Worm (Caenorhabditis elegans) whole organism, L4 larva: ENCODE results near the gene egas-2.

ENCODE experiments used
- F10B5.3 ChIP-seq: sonication (generic microtip); optimal IDR thresholded peaks from 2 replicates; lab custom pipeline; 2016; ENCODE audit warnings: mild to moderate bottlenecking, missing genetic modification characterization, missing compliant biosample characterization
- R02D3.7 ChIP-seq: fragments of 150-350 bp; sonication (generic microtip); optimal IDR thresholded peaks from 3 replicates; lab custom pipeline; 2014; ENCODE audit warnings: missing biosample characterization, missing genetic modification characterization
- Y105C5A.15 ChIP-seq: fragments of 200-800 bp; sonication (Bioruptor generic); IDR thresholded peaks from 2 replicates; pipeline ENCODE4 v1.3.6; 2022; ENCODE audit warnings: missing genetic modification characterization, missing compliant biosample characterization
- Y48G9A.11 ChIP-seq: fragments of 200-800 bp; sonication (Bioruptor generic); IDR thresholded peaks from 2 replicates; pipeline ENCODE4 v1.3.6; 2022; ENCODE audit warnings: missing genetic modification reagents, missing genetic modification characterization, missing compliant biosample characterization
- Y5F2A.4 ChIP-seq: fragments of 200-800 bp; sonication (Bioruptor generic); optimal IDR thresholded peaks from 2 replicates; lab custom pipeline; 2018; ENCODE audit warnings: mild to moderate bottlenecking, missing genetic modification characterization, missing compliant biosample characterization
- Y75B8A.6 ChIP-seq: fragments of 200-800 bp; sonication (Bioruptor generic); IDR thresholded peaks from 2 replicates; pipeline ENCODE4 v1.3.6; 2022; ENCODE audit warnings: missing genetic modification reagents, missing genetic modification characterization, missing compliant biosample characterization
- ZK546.5 ChIP-seq, 2 experiments: sonication (generic microtip); optimal IDR thresholded peaks; 2 replicates each; lab custom pipeline; 2017; ENCODE audit warnings: missing biosample characterization in 2 of 2, missing genetic modification characterization in 2 of 2
- aha-1 ChIP-seq: fragments of 150-350 bp; peaks from one replicate; lab custom pipeline; 2014; ENCODE audit warnings: missing biosample characterization, missing genetic modification characterization
- ama-1 ChIP-seq: fragments of 150-350 bp; optimal IDR thresholded peaks from 2 replicates; lab custom pipeline; 2014; ENCODE audit warnings: inconsistent platforms, mixed read lengths
- ceh-28 ChIP-seq: fragments of 150-350 bp; optimal IDR thresholded peaks from 2 replicates; lab custom pipeline; 2014; ENCODE audit warnings: missing biosample characterization, missing genetic modification reagents, missing genetic modification characterization
- ces-1 ChIP-seq: fragments of 150-350 bp; sonication (generic microtip); optimal IDR thresholded peaks from 4 replicates; lab custom pipeline; 2014; ENCODE audit warnings: missing biosample characterization, missing genetic modification reagents, missing genetic modification characterization
- cey-2 ChIP-seq: sonication (generic microtip); optimal IDR thresholded peaks from 3 replicates; lab custom pipeline; 2017; ENCODE audit warnings: missing genetic modification characterization, mild to moderate bottlenecking, missing compliant biosample characterization, antibody characterized with exemption, borderline replicate concordance; ENCODE audit not compliant: insufficient read depth
- daf-12 ChIP-seq: fragments of 150-350 bp; optimal IDR thresholded peaks from 2 replicates; lab custom pipeline; 2014; ENCODE audit warnings: missing biosample characterization, missing genetic modification reagents, missing genetic modification characterization
- daf-19 ChIP-seq: fragments of 200-800 bp; sonication (Bioruptor generic); conservative IDR thresholded peaks from 2 replicates; pipeline ENCODE4 v1.3.6; 2022; ENCODE audit warnings: missing genetic modification characterization, missing compliant biosample characterization
- dmd-6 ChIP-seq: fragments of 200-800 bp; sonication (Bioruptor generic); IDR thresholded peaks from 2 replicates; pipeline ENCODE4 v1.3.6; 2022; ENCODE audit warnings: missing genetic modification reagents, missing genetic modification characterization, missing compliant biosample characterization
- egl-43 ChIP-seq: fragments of 200-800 bp; sonication (Bioruptor generic); IDR thresholded peaks from 2 replicates; pipeline ENCODE4 v1.3.6; 2022; ENCODE audit warnings: missing genetic modification reagents, missing genetic modification characterization, missing compliant biosample characterization
- fos-1 ChIP-seq: fragments of 150-350 bp; optimal IDR thresholded peaks from 2 replicates; lab custom pipeline; 2014; ENCODE audit warnings: missing biosample characterization, missing genetic modification characterization
- hif-1 ChIP-seq, 2 experiments: sonication (generic microtip); optimal IDR thresholded peaks; 2 replicates each; lab custom pipeline; 2016 to 2017; ENCODE audit warnings: missing compliant biosample characterization in 2 of 2, missing genetic modification characterization in 2 of 2, missing genetic modification reagents in 2 of 2, missing genotype in 2 of 2, mild to moderate bottlenecking in 1 of 2
- hlh-11 ChIP-seq: fragments of 200-800 bp; sonication (Bioruptor generic); optimal IDR thresholded peaks from 2 replicates; lab custom pipeline; 2018; ENCODE audit warnings: mild to moderate bottlenecking, missing genetic modification characterization, missing compliant biosample characterization
- hmg-1.1 ChIP-seq: fragments of 200-800 bp; sonication (Bioruptor generic); IDR thresholded peaks from 2 replicates; pipeline ENCODE4 v1.3.6; 2022; ENCODE audit warnings: missing genetic modification reagents, missing genetic modification characterization, missing compliant biosample characterization
- lin-1 ChIP-seq: fragments of 200-800 bp; sonication (Bioruptor generic); IDR thresholded peaks from 2 replicates; pipeline ENCODE4 v1.3.6; 2022; ENCODE audit warnings: missing genetic modification reagents, missing genetic modification characterization, missing compliant biosample characterization
- lin-13 ChIP-seq: fragments of 150-350 bp; optimal IDR thresholded peaks from 2 replicates; lab custom pipeline; 2014; ENCODE audit warnings: missing biosample characterization, missing genetic modification reagents, missing genetic modification characterization
- lin-15B ChIP-seq: fragments of 150-350 bp; sonication (generic microtip); optimal IDR thresholded peaks from 3 replicates; lab custom pipeline; 2014; ENCODE audit warnings: missing biosample characterization, missing genetic modification characterization
- lin-29 ChIP-seq: fragments of 200-800 bp; sonication (Bioruptor generic); IDR thresholded peaks from 2 replicates; pipeline ENCODE4 v1.3.6; 2022; ENCODE audit warnings: missing genetic modification reagents, missing genetic modification characterization, missing compliant biosample characterization
- lin-38 ChIP-seq: fragments of 200-800 bp; sonication (Bioruptor generic); IDR thresholded peaks from 2 replicates; pipeline ENCODE4 v1.3.6; 2022; ENCODE audit warnings: missing genetic modification reagents, missing genetic modification characterization, missing compliant biosample characterization
- lsy-2 ChIP-seq, 2 experiments: fragments of 150-350 bp in 1 of 2; sonication (generic microtip) in 1 of 2; optimal IDR thresholded peaks; 2 replicates each; lab custom pipeline; 2014 to 2017; ENCODE audit warnings: missing biosample characterization in 2 of 2, missing genetic modification characterization in 2 of 2
- madf-5 ChIP-seq, 2 experiments: fragments of 200-800 bp; sonication (Bioruptor generic); IDR thresholded peaks; 2 replicates each; pipeline ENCODE4 v1.3.6; 2022; ENCODE audit warnings: missing compliant biosample characterization in 2 of 2, missing genetic modification characterization in 2 of 2
- madf-9 ChIP-seq: fragments of 200-800 bp; sonication (Bioruptor generic); conservative IDR thresholded peaks from 2 replicates; pipeline ENCODE4 v1.3.6; 2022; ENCODE audit warnings: missing genetic modification reagents, missing genetic modification characterization, missing compliant biosample characterization
- mdl-1 ChIP-seq, 2 experiments: fragments of 150-350 bp in 1 of 2; sonication (generic microtip) in 1 of 2; optimal IDR thresholded peaks; 2 replicates each; lab custom pipeline; 2014 to 2017; ENCODE audit warnings: missing biosample characterization in 2 of 2, missing genetic modification characterization in 2 of 2
- mdt-29 ChIP-seq: fragments of 200-800 bp; sonication (Bioruptor generic); IDR thresholded peaks from 2 replicates; pipeline ENCODE4 v1.3.6; 2022; ENCODE audit warnings: missing genetic modification reagents, missing genetic modification characterization, missing compliant biosample characterization
- mes-2 ChIP-seq: sonication (generic microtip); optimal IDR thresholded peaks from 2 replicates; lab custom pipeline; 2016; ENCODE audit warnings: missing genotype, mild to moderate bottlenecking, missing genetic modification characterization, missing compliant biosample characterization; ENCODE audit not compliant: poor library complexity, severe bottlenecking
- mxl-2 ChIP-seq: fragments of 200-800 bp; sonication (Bioruptor generic); conservative IDR thresholded peaks from 2 replicates; pipeline ENCODE4 v1.3.6; 2022; ENCODE audit warnings: missing genetic modification reagents, missing genetic modification characterization, missing compliant biosample characterization
- nhr-10 ChIP-seq: fragments of 150-350 bp; optimal IDR thresholded peaks from 2 replicates; lab custom pipeline; 2014; ENCODE audit warnings: missing biosample characterization, missing genetic modification characterization
- nhr-11 ChIP-seq: fragments of 150-350 bp; optimal IDR thresholded peaks from 2 replicates; lab custom pipeline; 2014; ENCODE audit warnings: missing biosample characterization, missing genetic modification characterization
- nhr-25 ChIP-seq: sonication (generic microtip); optimal IDR thresholded peaks from 2 replicates; lab custom pipeline; 2017; ENCODE audit warnings: missing genetic modification characterization, mild to moderate bottlenecking, missing compliant biosample characterization, antibody characterized with exemption, moderate library complexity, borderline replicate concordance; ENCODE audit not compliant: insufficient read depth
- nhr-28 ChIP-seq: fragments of 150-350 bp; optimal IDR thresholded peaks from 2 replicates; lab custom pipeline; 2014; ENCODE audit warnings: missing biosample characterization, missing genetic modification characterization
- nhr-77 ChIP-seq: fragments of 150-350 bp; optimal IDR thresholded peaks from 2 replicates; lab custom pipeline; 2014; ENCODE audit warnings: missing biosample characterization, missing genetic modification characterization
- pha-4 ChIP-seq, 2 experiments: fragments of 150-350 bp in 1 of 2; fragments of 200-800 bp in 1 of 2; sonication (Bioruptor generic) in 1 of 2; IDR thresholded peaks in 1 of 2; optimal IDR thresholded peaks in 1 of 2; 2 replicates each; pipeline versions ENCODE4 v1.3.6 to Lab custom; 2014 to 2022; ENCODE audit warnings: missing genetic modification characterization in 2 of 2, missing genetic modification reagents in 2 of 2, missing biosample characterization in 1 of 2, missing compliant biosample characterization in 1 of 2
- php-3 ChIP-seq: fragments of 200-800 bp; sonication (Bioruptor generic); IDR thresholded peaks from 2 replicates; pipeline ENCODE4 v1.3.6; 2022; ENCODE audit warnings: missing genetic modification reagents, missing genetic modification characterization, missing compliant biosample characterization
- pqm-1 ChIP-seq: sonication (generic microtip); optimal IDR thresholded peaks from 2 replicates; lab custom pipeline; 2017; ENCODE audit warnings: missing biosample characterization, missing genetic modification characterization
- rbr-2 ChIP-seq: sonication (generic microtip); optimal IDR thresholded peaks from 2 replicates; lab custom pipeline; 2016; ENCODE audit warnings: missing genotype, missing genetic modification characterization, missing compliant biosample characterization
- saeg-2 ChIP-seq: fragments of 200-800 bp; sonication (Bioruptor generic); IDR thresholded peaks from 2 replicates; pipeline ENCODE4 v1.3.6; 2022; ENCODE audit warnings: missing genetic modification reagents, missing genetic modification characterization, missing compliant biosample characterization
- set-16 ChIP-seq: fragments of 200-800 bp; sonication (Bioruptor generic); IDR thresholded peaks from 2 replicates; pipeline ENCODE4 v1.3.6; 2022; ENCODE audit warnings: missing genetic modification reagents, missing genetic modification characterization, missing compliant biosample characterization
- spr-1 ChIP-seq: sonication (generic microtip); optimal IDR thresholded peaks from 2 replicates; lab custom pipeline; 2016; ENCODE audit warnings: mild to moderate bottlenecking, missing genetic modification characterization, missing compliant biosample characterization
- spr-3 ChIP-seq: fragments of 200-800 bp; sonication (Bioruptor generic); optimal IDR thresholded peaks from 2 replicates; lab custom pipeline; 2018; ENCODE audit warnings: mild to moderate bottlenecking, missing genetic modification characterization, missing compliant biosample characterization
- tag-97 ChIP-seq: fragments of 200-800 bp; sonication (Bioruptor generic); IDR thresholded peaks from 2 replicates; pipeline ENCODE4 v1.3.6; 2022; ENCODE audit warnings: missing genetic modification characterization, missing compliant biosample characterization
- tra-1 ChIP-seq: fragments of 200-800 bp; sonication (Bioruptor generic); IDR thresholded peaks from 2 replicates; pipeline ENCODE4 v1.3.6; 2022; ENCODE audit warnings: missing genetic modification reagents, missing genetic modification characterization, missing compliant biosample characterization
- unc-130 ChIP-seq: sonication (generic microtip); optimal IDR thresholded peaks from 2 replicates; lab custom pipeline; 2016; ENCODE audit warnings: missing genetic modification reagents, missing genetic modification characterization, missing compliant biosample characterization
- vab-7 ChIP-seq: fragments of 200-800 bp; sonication (Bioruptor generic); IDR thresholded peaks from 2 replicates; pipeline ENCODE4 v1.3.6; 2022; ENCODE audit warnings: missing genetic modification reagents, missing genetic modification characterization, missing compliant biosample characterization
- zfp-2 ChIP-seq: sonication (generic microtip); optimal IDR thresholded peaks from 2 replicates; lab custom pipeline; 2016; ENCODE audit warnings: mild to moderate bottlenecking, missing genetic modification characterization, missing compliant biosample characterization
- zip-2 ChIP-seq: fragments of 150-350 bp; optimal IDR thresholded peaks from 2 replicates; lab custom pipeline; 2014; ENCODE audit warnings: missing biosample characterization, missing genetic modification characterization

The egas-2 gene

DNA sequence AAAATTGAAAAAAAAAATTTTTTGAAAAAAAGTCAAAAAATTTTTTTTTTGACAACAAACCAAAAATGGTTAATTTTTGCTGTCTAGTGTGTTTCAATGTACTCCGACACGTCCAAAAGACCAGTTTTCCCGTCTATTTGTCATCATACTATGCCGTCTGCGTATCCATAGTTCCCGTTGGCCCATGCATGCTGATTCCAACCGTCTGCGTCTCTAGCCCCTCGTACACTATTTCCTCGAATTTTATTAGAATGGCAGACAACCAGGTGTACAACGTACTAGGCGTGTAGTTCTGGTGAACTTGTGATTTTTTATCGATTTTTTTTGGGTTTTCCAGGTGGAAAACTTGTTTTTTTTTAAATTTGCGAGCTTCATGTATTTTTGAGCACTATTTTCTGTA, 35.6 kb upstream of the egas-2 start (continued):
- no peak for TF ChIP-seq mes-2 (tag; lab: Kevin White, UChicago)
- TF ChIP-seq mdt-29 = no peak
- no peak for TF ChIP-seq spr-1 (tag; lab: Kevin White, UChicago)
- no peak for TF ChIP-seq fos-1
- TF ChIP-seq php-3 = 0 out of 2 replicates have a peak, but pooled peaks have one; percentile 6
- no peak for TF ChIP-seq lin-1
- no peak for TF ChIP-seq Y105C5A.15 (GFP tag; lab: Robert Waterston, UW)
- TF ChIP-seq lin-38 (GFP tag; lab: Robert Waterston, UW) = peak; percentile 16; the same call in 1 of the 2 replicates
- no peak for TF ChIP-seq unc-130
- TF ChIP-seq pha-4 (GFP tag; IDR thresholded peaks at IDR 0.05; lab: Robert Waterston, UW) = peak; percentile 60
- no peak for TF ChIP-seq pha-4 (tag; optimal IDR thresholded peaks at IDR 0.05; lab: Kevin White, UChicago)
- no peak for TF ChIP-seq madf-5 (GFP tag; IDR thresholded peaks at IDR 0.05; lab: Robert Waterston, UW)
- no peak for TF ChIP-seq nhr-10
- TF ChIP-seq zfp-2 = no peak
- TF ChIP-seq rbr-2 (tag; lab: Kevin White, UChicago) = peak; percentile 40
- TF ChIP-seq pqm-1 = peak; percentile 43
- no peak for TF ChIP-seq daf-19 (GFP tag; lab: Robert Waterston, UW)
- no peak for TF ChIP-seq ZK546.5 (tag; optimal IDR thresholded peaks at IDR 0.05; lab: Kevin White, UChicago)
- TF ChIP-seq lin-13 = peak; percentile 23
- no peak for TF ChIP-seq Y5F2A.4
- TF ChIP-seq nhr-25 (tag; lab: Kevin White, UChicago) = peak; percentile 12
- TF ChIP-seq nhr-11 (tag; lab: Kevin White, UChicago) = peak; percentile 50
- TF ChIP-seq nhr-28 (tag; lab: Kevin White, UChicago) = peak; percentile 84
- peak; percentile 68; the same call in 1 of the 2 replicates for TF ChIP-seq hmg-1.1
- TF ChIP-seq mxl-2 (GFP tag; lab: Robert Waterston, UW) = no peak
- peak in 1 of 2 experiments; percentile 53 for TF ChIP-seq hif-1 (tag; optimal IDR thresholded peaks at IDR 0.05; lab: Kevin White, UChicago)
- no peak for TF ChIP-seq set-16 (GFP tag; lab: Robert Waterston, UW)
- no peak for TF ChIP-seq ama-1 (lab: Kevin White, UChicago)
- TF ChIP-seq hlh-11 (tag; lab: Kevin White, UChicago) = peak; percentile 93
- no peak for TF ChIP-seq vab-7 (GFP tag; lab: Robert Waterston, UW)
- TF ChIP-seq lin-15B (tag; lab: Kevin White, UChicago) = no peak
- peak; percentile 20 for TF ChIP-seq ceh-28 (tag; lab: Kevin White, UChicago)
- TF ChIP-seq nhr-77 (tag; lab: Kevin White, UChicago) = peak; percentile 63
- TF ChIP-seq dmd-6 = peak; percentile 75
- no peak for TF ChIP-seq cey-2 (tag; lab: Kevin White, UChicago)
- TF ChIP-seq madf-9 = no peak
- no peak for TF ChIP-seq aha-1 (tag; lab: Kevin White, UChicago)
- TF ChIP-seq zip-2 = no peak
- peak in 1 of 2 experiments; percentile 60 for TF ChIP-seq lsy-2 (tag; optimal IDR thresholded peaks at IDR 0.05; lab: Kevin White, UChicago)
- no peak for TF ChIP-seq R02D3.7 (tag; lab: Kevin White, UChicago)
- no peak for TF ChIP-seq saeg-2 (GFP tag; lab: Robert Waterston, UW)
- TF ChIP-seq Y75B8A.6 (GFP tag; lab: Robert Waterston, UW) = no peak
- no peak for TF ChIP-seq spr-3
- no peak for TF ChIP-seq ces-1 (GFP tag; lab: Kevin White, UChicago)
- TF ChIP-seq mdl-1 (tag; optimal IDR thresholded peaks at IDR 0.05; lab: Kevin White, UChicago) = peak; percentile 59 to 82
- TF ChIP-seq F10B5.3 = no peak
- TF ChIP-seq Y48G9A.11 (GFP tag; lab: Robert Waterston, UW) = no peak
- no peak for TF ChIP-seq tag-97 (GFP tag; lab: Robert Waterston, UW)
- no peak for TF ChIP-seq lin-29 (GFP tag; lab: Robert Waterston, UW)
- no peak for TF ChIP-seq tra-1 (GFP tag; lab: Robert Waterston, UW)
- TF ChIP-seq egl-43 = no peak
- TF ChIP-seq daf-12 (tag; lab: Kevin White, UChicago) = no peak
